Fruit fly (Drosophila melanogaster): ENCODE results near the gene Atpalpha.

dm6 chr3R:20945463-20945862, 3.1 kb upstream of the Atpalpha start, which contains the start of gene CG31191:
- TF ChIP-seq Hr96 (GFP tag; optimal IDR thresholded peaks at IDR 0.05) = no peak
- no peak for TF ChIP-seq cnc (optimal IDR thresholded peaks at IDR 0.05)
- TF ChIP-seq CG33017 (tag; optimal IDR thresholded peaks at IDR 0.05) = no peak
